Worm (Caenorhabditis elegans) whole organism, dauer: ENCODE results near the gene F56F11.2.
"Not testable (repeated sequence)": the region's sequence is repeated elsewhere in the genome, so short reads cannot be mapped to it uniquely, and the experiment has no call there.

Experiments
- unc-62 ChIP-seq: sonication (generic microtip); optimal IDR thresholded peaks from 2 replicates; lab custom pipeline; 2017; ENCODE audit warnings: missing biosample characterization, missing genetic modification reagents, missing genetic modification characterization

The F56F11.2 gene

ce11 chrIII:2881989-2882388 is at the start of gene F56F11.2:
Gene F56F11.2 (plus strand): TSS chrIII:2882289.
- not testable (repeated sequence) for TF ChIP-seq unc-62

ce11 chrIII:2832483-2832882 is 49.6 kb upstream of the F56F11.2 start, which contains the start of gene Y71H2AM.29:
Gene Y71H2AM.29 (plus strand): TSS chrIII:2832783.
- TF ChIP-seq unc-62 = no peak

DNA sequence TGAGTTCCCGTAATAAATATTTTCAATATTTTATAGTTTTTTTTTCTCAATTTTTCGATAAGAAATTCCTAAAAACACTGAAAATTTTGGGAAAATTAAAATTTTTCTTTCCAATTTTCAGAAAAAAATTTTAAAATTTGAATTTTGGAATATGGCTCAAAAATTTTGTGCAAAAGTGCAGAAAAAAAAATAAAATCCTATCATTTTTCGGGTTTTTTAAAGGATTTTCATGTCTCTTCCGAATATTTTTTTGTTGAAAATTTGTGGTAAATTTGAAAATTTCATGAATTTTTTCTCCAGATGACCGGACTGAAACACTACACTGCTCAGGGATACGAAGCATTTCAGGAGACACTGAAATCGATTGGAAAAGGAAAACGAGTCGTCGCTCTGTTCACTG is 47.7 kb upstream of the F56F11.2 start, which contains the start of gene txdc-17:
txdc-17 (plus strand) TSS at position 301 of the 400 bp plus-strand sequence.
- no peak for TF ChIP-seq unc-62

DNA sequence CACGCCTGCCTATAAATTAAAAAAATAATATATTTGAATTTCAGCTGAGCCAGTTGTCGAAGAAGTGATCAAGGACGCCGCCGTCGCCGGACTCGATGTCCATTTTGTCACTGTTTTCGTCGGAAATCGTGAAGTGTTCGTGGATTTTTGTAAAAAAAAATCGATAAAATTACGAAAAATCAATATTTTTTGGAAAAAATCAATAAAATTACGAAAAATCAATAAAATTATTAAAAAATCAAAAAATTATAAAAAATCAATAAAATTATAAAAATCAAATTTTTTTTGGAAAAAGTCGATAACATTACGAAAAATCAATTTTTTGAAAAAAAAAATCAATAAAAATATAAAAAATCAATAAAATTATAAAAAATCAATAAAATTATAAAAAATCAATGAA is 47.1 kb upstream of the F56F11.2 start:
- TF ChIP-seq unc-62 = no peak

- no peak for TF ChIP-seq unc-62
Observed at ce11 chrIII:2836339-2836738, 45.8 kb upstream of the F56F11.2 start, which contains the start of gene josd-1. Gene josd-1 (plus strand): TSS chrIII:2836639.

DNA sequence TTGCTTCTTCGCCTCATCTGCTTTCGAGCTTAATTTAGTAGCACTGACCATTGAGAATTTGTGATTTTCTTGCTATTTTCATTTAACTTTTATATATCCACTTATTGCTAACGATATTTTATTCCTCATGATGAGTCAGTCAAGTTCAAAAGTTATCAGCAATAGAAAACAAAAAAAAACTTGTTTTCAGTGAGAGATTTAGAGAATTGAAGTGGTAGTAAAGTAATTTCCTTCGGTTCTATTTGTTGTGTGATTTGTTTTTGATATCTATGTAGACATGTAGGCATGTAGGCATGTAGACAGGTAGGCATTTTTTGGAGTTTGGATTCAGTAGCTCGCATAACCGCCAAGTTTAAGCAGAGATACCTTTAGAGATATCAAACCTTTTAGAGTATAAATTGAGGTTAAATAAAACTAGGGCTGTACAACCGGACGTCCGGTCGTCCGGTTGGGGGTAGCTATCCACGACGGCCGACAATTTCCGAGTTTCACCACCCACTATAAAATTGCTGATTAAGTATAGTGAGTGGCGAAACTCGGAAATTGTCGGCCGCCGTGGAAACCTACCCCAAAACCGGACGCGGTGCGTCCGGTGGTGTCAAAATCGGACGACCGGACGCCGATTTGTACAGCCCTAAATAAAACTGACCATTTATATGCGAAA is 41.1 kb upstream of the F56F11.2 start, which contains the start of gene Y71H2AR.2:
Y71H2AR.2 (minus strand) TSS at position 51 of the 664 bp plus-strand sequence.
- TF ChIP-seq unc-62 = no peak

ce11 chrIII:2841856-2842373 is 40.2 kb upstream of the F56F11.2 start, which contains the start of gene H34I24.2:
Gene H34I24.2 (plus strand): TSS chrIII:2842044.
- no peak for TF ChIP-seq unc-62

DNA sequence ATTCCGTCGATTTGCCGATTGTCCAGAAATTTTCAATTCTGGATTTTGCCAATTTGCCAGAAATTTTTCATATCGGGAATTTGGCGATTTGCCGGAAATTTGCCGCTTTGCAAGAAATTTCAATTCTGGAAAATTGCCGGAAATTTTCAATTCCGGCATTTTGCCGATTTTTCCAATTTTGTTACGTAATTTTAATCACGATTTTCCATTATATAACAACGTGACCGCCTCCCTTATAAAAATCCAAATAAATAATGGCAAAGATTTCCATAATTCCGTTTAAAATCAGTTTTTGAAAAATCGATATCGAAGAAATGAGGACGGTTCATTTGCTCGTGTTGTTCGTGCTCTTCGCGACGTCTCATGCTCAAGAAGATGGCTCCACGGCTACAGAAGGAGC is 35.3 kb upstream of the F56F11.2 start, which contains the start of gene H34I24.1:
H34I24.1 (plus strand) TSS at position 301 of the 400 bp plus-strand sequence.
- TF ChIP-seq unc-62 = not testable (repeated sequence)

ce11 chrIII:2855929-2856328 is 26.2 kb upstream of the F56F11.2 start, which contains the start of gene F56F11.4:
Gene F56F11.4 (plus strand): TSS chrIII:2856229.
- TF ChIP-seq unc-62 = no peak

- TF ChIP-seq unc-62 = no peak
Observed at ce11 chrIII:2858334-2858733, 23.8 kb upstream of the F56F11.2 start.

- TF ChIP-seq unc-62 = no peak
Observed at ce11 chrIII:2864669-2865068, 17.4 kb upstream of the F56F11.2 start.

ce11 chrIII:2866597-2866996 is 15.5 kb upstream of the F56F11.2 start:
- no peak for TF ChIP-seq unc-62

- TF ChIP-seq unc-62 = no peak
Observed at ce11 chrIII:2868416-2868815, 13.7 kb upstream of the F56F11.2 start.

ce11 chrIII:2869033-2869432 is 13.1 kb upstream of the F56F11.2 start:
- TF ChIP-seq unc-62 = no peak

- TF ChIP-seq unc-62 = no peak
Observed at ce11 chrIII:2869512-2869911, 12.6 kb upstream of the F56F11.2 start.

ce11 chrIII:2870228-2870627 is 11.9 kb upstream of the F56F11.2 start:
- TF ChIP-seq unc-62 = no peak

DNA sequence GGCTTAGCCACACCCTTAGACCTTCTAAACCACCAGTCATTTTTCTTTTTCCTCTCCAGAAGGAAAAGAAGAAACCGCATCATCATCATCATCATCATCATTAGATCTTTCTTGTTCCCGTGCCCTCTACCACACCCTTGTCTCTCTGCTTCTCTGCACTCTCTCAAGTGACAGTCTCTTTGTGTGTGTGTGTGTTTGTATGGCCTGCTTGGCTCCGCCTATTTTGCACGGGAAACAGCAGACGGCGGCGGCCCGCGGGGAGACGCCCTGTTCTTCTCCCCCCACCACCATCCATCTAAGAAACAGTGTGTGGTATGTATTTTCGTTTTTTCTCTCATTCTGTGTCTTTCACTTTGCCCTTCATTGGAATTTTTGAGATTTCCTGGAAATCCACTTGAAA is 10.3 kb upstream of the F56F11.2 start:
- TF ChIP-seq unc-62 = no peak

DNA sequence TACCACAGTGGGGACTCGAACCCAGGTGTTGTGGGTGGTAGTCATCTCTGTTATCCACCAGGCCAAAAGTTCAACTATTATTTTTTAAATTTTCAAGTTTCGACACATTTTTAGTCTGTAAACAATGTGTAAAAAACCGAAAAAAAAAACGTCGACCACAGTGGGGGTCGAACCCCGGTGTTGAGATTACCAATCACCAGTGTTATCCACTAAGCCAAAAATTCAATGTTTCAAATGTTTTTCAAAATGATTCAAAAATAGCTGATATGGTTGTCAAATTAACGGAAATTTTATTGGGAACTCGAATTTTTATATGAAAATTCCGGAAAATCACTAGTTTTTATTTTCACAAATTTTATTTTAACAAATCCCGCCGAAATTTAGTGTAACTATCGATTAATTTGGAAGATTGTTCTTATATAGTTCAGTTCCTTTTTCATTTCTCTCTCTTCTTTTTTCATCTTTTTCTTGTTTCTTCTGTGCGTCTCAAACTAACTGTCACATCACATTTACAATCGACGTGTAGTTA is 8.9 kb upstream of the F56F11.2 start:
- TF ChIP-seq unc-62 = no peak
